Worm (Caenorhabditis elegans) whole organism, mixed stage, embryonic: ENCODE measurements around the gene idpp-1.

Experiments used
- M03D4.4 ChIP-seq: sonication (generic microtip); optimal IDR thresholded peaks from 2 replicates; lab custom pipeline; 2017; ENCODE audit warnings: mild to moderate bottlenecking, missing genetic modification characterization, missing compliant biosample characterization
- blmp-1 ChIP-seq: fragments of 150-350 bp; optimal IDR thresholded peaks from 2 replicates; lab custom pipeline; 2014; ENCODE audit warnings: missing biosample characterization, missing genetic modification characterization
- ces-1 ChIP-seq: fragments of 150-350 bp; optimal IDR thresholded peaks from 2 replicates; lab custom pipeline; 2014; ENCODE audit warnings: missing biosample characterization, missing genetic modification reagents, missing genetic modification characterization
- elt-1 ChIP-seq: sonication (generic microtip); optimal IDR thresholded peaks from 2 replicates; lab custom pipeline; 2017; ENCODE audit warnings: missing genetic modification characterization, mild to moderate bottlenecking, missing compliant biosample characterization, antibody characterized with exemption, moderate library complexity, borderline replicate concordance; ENCODE audit not compliant: insufficient read depth
- mep-1 ChIP-seq: fragments of 150-350 bp; optimal IDR thresholded peaks from 2 replicates; lab custom pipeline; 2017; ENCODE audit warnings: missing biosample characterization, missing genetic modification reagents, missing genetic modification characterization, inconsistent platforms
- nhr-76 ChIP-seq: sonication (generic microtip); optimal IDR thresholded peaks from 2 replicates; lab custom pipeline; 2017; ENCODE audit warnings: missing biosample characterization, missing genetic modification characterization
- unc-62 ChIP-seq: fragments of 150-350 bp; optimal IDR thresholded peaks from 2 replicates; lab custom pipeline; 2014; ENCODE audit warnings: missing biosample characterization, missing genetic modification reagents, missing genetic modification characterization
- zip-8 ChIP-seq: fragments of 150-350 bp; optimal IDR thresholded peaks from 2 replicates; lab custom pipeline; 2014; ENCODE audit warnings: missing biosample characterization, missing genetic modification characterization

ce11 chrIII:773114-773513 lies 32.6 kb downstream of the idpp-1 start, which contains the start of gene cyn-6:
- TF ChIP-seq mep-1 (no peak), blmp-1 (tag; lab: Kevin White, UChicago) (no peak), unc-62 (no peak), zip-8 (tag; lab: Kevin White, UChicago) (no peak), nhr-76 (tag; lab: Kevin White, UChicago) (no peak), elt-1 (no peak), ces-1 (no peak), M03D4.4 (tag; lab: Kevin White, UChicago) (no peak)
